1 worm cellular context compared by ENCODE assay signal in the genomic region with DNA sequence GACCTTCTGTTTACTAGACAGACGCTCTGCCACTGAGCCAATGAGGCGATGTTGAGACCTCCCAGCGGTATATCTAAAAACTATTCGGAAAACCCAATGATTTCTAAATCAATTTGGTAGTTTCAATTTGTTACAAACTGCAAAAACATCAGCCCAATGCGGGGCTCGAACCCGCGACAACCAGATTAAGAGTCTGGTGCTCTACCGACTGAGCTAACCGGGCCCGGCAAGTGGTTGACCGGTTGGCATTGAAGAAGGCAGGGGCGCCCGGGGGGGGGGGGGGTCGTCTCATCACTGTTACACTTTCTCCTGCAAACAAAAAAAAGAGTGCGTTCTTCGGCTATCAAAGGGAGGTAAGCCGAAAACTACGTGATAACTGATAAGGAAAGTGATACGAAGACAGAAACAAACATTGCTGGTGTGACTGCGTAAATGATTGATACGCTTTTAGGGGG.
A peak's percentile ranks its signal among the peaks of the same experiment; 100 is the strongest.
TF ChIP-seq lines count a peak whose summit lies in the region.

No protein-coding gene starts in this region.

TF ChIP-seq in whole organism, young adult, 124 proteins besides CTCF, POLR2A, EP300 and RAD21 (continued from another document):
- TF ChIP-seq let-526 (GFP tag; IDR thresholded peaks at IDR 0.05; lab: Robert Waterston, UW) (peak; percentile 40; the same call in 1 of the 2 replicates), B0019.2 (GFP tag; conservative IDR thresholded peaks at IDR 0.05; lab: Robert Waterston, UW) (peak; percentile 49; the same call in 1 of the 2 replicates), F49E8.2 (tag; optimal IDR thresholded peaks at IDR 0.05; lab: Kevin White, UChicago; ENCODE audit: insufficient read depth) (no peak), F10E7.11 (tag; optimal IDR thresholded peaks at IDR 0.05; lab: Kevin White, UChicago) (peak; percentile 65), zfh-2 (GFP tag; conservative IDR thresholded peaks at IDR 0.05; lab: Robert Waterston, UW) (peak; percentile 92), madf-3 (GFP tag; IDR thresholded peaks at IDR 0.05; lab: Robert Waterston, UW) (no peak)
